Worm (Caenorhabditis elegans) whole organism, L3 larva: ENCODE results near the gene mrp-1.

ENCODE experiments used
- ZK546.5 ChIP-seq: sonication (generic microtip); optimal IDR thresholded peaks from 2 replicates; lab custom pipeline; 2017; ENCODE audit warnings: missing biosample characterization, missing genetic modification characterization
- aly-2 ChIP-seq: fragments of 150-350 bp; optimal IDR thresholded peaks from 2 replicates; lab custom pipeline; 2014; ENCODE audit warnings: missing biosample characterization, missing genetic modification characterization
- ceh-82 ChIP-seq: fragments of 150-350 bp; optimal IDR thresholded peaks from 2 replicates; lab custom pipeline; 2014; ENCODE audit warnings: missing biosample characterization, missing genetic modification characterization
- daf-12 ChIP-seq: fragments of 150-350 bp; optimal IDR thresholded peaks from 2 replicates; lab custom pipeline; 2014; ENCODE audit warnings: missing biosample characterization, missing genetic modification reagents, missing genetic modification characterization
- nhr-76 ChIP-seq: fragments of 150-350 bp; sonication (generic microtip); optimal IDR thresholded peaks from 5 replicates; lab custom pipeline; 2014; ENCODE audit warnings: missing biosample characterization, missing genetic modification characterization
- pqm-1 ChIP-seq: fragments of 150-350 bp; optimal IDR thresholded peaks from 2 replicates; lab custom pipeline; 2017; ENCODE audit warnings: missing biosample characterization, missing genetic modification characterization, inconsistent platforms
- snpc-4 ChIP-seq: fragments of 150-350 bp; optimal IDR thresholded peaks from 2 replicates; lab custom pipeline; 2014; ENCODE audit warnings: missing biosample characterization, missing genetic modification characterization
- unc-39 ChIP-seq: sonication (generic microtip); optimal IDR thresholded peaks from 4 replicates; lab custom pipeline; 2017; ENCODE audit warnings: missing biosample characterization, missing genetic modification characterization
- unc-62 ChIP-seq: fragments of 150-350 bp; sonication (generic microtip); optimal IDR thresholded peaks from 4 replicates; lab custom pipeline; 2014; ENCODE audit warnings: missing biosample characterization, missing genetic modification reagents, missing genetic modification characterization
- zag-1 ChIP-seq: fragments of 150-350 bp; optimal IDR thresholded peaks from 2 replicates; lab custom pipeline; 2014; ENCODE audit warnings: missing biosample characterization, missing genetic modification characterization

- no peak for TF ChIP-seq pqm-1 (tag; lab: Kevin White, UChicago)
- TF ChIP-seq snpc-4 (tag; lab: Kevin White, UChicago) = no peak
- TF ChIP-seq nhr-76 (tag; lab: Kevin White, UChicago) = no peak
- no peak for TF ChIP-seq ZK546.5 (tag; lab: Kevin White, UChicago)
- TF ChIP-seq unc-39 (tag; lab: Kevin White, UChicago) = no peak
- TF ChIP-seq unc-62 = no peak
- TF ChIP-seq zag-1 (tag; lab: Kevin White, UChicago) = no peak
- no peak for TF ChIP-seq ceh-82 (tag; lab: Kevin White, UChicago)
- TF ChIP-seq daf-12 (tag; lab: Kevin White, UChicago) = no peak
- TF ChIP-seq aly-2 = no peak
These were observed 58.3 kb downstream of the mrp-1 start for ce11 chrX:529386-529785.
